Fruit fly (Drosophila melanogaster): ENCODE data around the gene CG11307.
A peak's percentile ranks its signal among the peaks of the same experiment; 100 is the strongest.

DNA sequence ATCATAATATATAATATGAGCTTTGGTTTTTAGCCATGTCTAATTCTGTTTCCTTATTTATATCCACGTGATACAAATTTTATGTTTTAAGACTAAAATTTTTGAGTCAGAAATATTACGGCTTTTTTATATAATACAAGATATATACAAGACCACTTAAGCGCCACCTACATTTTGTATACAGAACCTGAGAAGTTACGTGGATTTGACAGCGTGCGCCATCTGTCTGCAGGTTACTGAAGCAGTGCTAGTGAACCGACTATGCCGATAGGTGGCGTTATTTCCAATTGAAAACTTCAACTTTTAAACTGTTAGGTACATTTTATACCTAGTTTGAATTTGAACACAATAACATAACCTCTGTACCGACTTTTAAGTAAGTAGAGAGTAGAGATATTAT, 35.3 kb downstream of the CG11307 start:
- TF ChIP-seq CTCF (optimal IDR thresholded peaks at IDR 0.05) (peak; percentile 98 to 100), CG8478 (optimal IDR thresholded peaks at IDR 0.05) (no peak)
